Fruit fly (Drosophila melanogaster) Kc167 (cell line): ENCODE results near the gene janB.

Experiments used
- h ChIP-seq: fragments of >200 bp; optimal IDR thresholded peaks from 3 replicates; lab custom pipeline; 2018; ENCODE audit warnings: missing external identifiers
- psq ChIP-seq: fragments of >200 bp; optimal IDR thresholded peaks from 2 replicates; lab custom pipeline; 2017; ENCODE audit warnings: missing external identifiers
- ttk ChIP-seq: sonication (Bioruptor generic); optimal IDR thresholded peaks from 2 replicates; lab custom pipeline; 2017; ENCODE audit warnings: missing external identifiers

dm6 chr3R:30066004-30066403, 27.5 kb upstream of the janB start:
- TF ChIP-seq psq (lab: Kevin White, UChicago) (no peak), ttk (lab: Kevin White, UChicago) (no peak), h (lab: Kevin White, UChicago) (no peak)
